Fruit fly (Drosophila melanogaster) whole organism, embryonic: ENCODE results near the gene CG5225.
A peak's percentile ranks its signal among the peaks of the same experiment; 100 is the strongest.

Experiments used
- CG10267 ChIP-seq: fragments of 200-800 bp; sonication (Bioruptor generic); optimal IDR thresholded peaks from 2 replicates; lab custom pipeline; 2018; ENCODE audit warnings: missing biosample characterization, mild to moderate bottlenecking, missing genetic modification characterization, moderate library complexity
- CG10565 ChIP-seq: fragments of 200-800 bp; sonication (Bioruptor generic); optimal IDR thresholded peaks from 3 replicates; lab custom pipeline; 2016; ENCODE audit warnings: missing biosample characterization, mild to moderate bottlenecking, missing genetic modification characterization
- CG11504 ChIP-seq: fragments of 200-800 bp; sonication (Bioruptor generic); optimal IDR thresholded peaks from 3 replicates; lab custom pipeline; 2019; ENCODE audit warnings: missing biosample characterization, mild to moderate bottlenecking, missing genetic modification characterization, moderate library complexity
- CG12236 ChIP-seq: fragments of 200-800 bp; sonication (Bioruptor generic); optimal IDR thresholded peaks from 2 replicates; lab custom pipeline; 2016; ENCODE audit warnings: missing biosample characterization, missing genetic modification characterization
- CG12942 ChIP-seq: fragments of 200-800 bp; sonication (Bioruptor generic); optimal IDR thresholded peaks from 3 replicates; lab custom pipeline; 2016; ENCODE audit warnings: missing biosample characterization, missing genetic modification characterization
- CG14014 ChIP-seq: fragments of 200-800 bp; sonication (Bioruptor generic); IDR thresholded peaks from 2 replicates; pipeline ENCODE4 v1.3.6; 2022; ENCODE audit warnings: missing biosample characterization, missing genetic modification characterization
- CG1792 ChIP-seq: fragments of 200-800 bp; sonication (Bioruptor generic); optimal IDR thresholded peaks from 2 replicates; lab custom pipeline; 2016; ENCODE audit warnings: missing biosample characterization, missing genetic modification characterization
- CG18476 ChIP-seq: fragments of 200-800 bp; sonication (Bioruptor generic); optimal IDR thresholded peaks from 2 replicates; lab custom pipeline; 2016; ENCODE audit warnings: missing biosample characterization, mild to moderate bottlenecking, missing genetic modification characterization
- CG2120 ChIP-seq: fragments of 200-800 bp; sonication (Bioruptor generic); optimal IDR thresholded peaks from 3 replicates; lab custom pipeline; 2016; ENCODE audit warnings: missing biosample characterization, missing genetic modification characterization
- CG2199 ChIP-seq: fragments of 200-800 bp; sonication (Bioruptor generic); IDR thresholded peaks from 3 replicates; pipeline ENCODE4 v1.3.6; 2022; ENCODE audit warnings: missing biosample characterization, missing genetic modification characterization
- CG2678 ChIP-seq: fragments of 200-800 bp; sonication (Bioruptor generic); optimal IDR thresholded peaks from 3 replicates; lab custom pipeline; 2019; ENCODE audit warnings: missing biosample characterization, mild to moderate bottlenecking, missing genetic modification characterization, moderate library complexity
- CG2875 ChIP-seq: fragments of 200-800 bp; sonication (Bioruptor generic); optimal IDR thresholded peaks from 2 replicates; lab custom pipeline; 2017; ENCODE audit warnings: missing biosample characterization, mild to moderate bottlenecking, missing genetic modification characterization, missing genetic modification reagents
- CG7372 ChIP-seq: fragments of 200-800 bp; sonication (Bioruptor generic); IDR thresholded peaks from 2 replicates; pipeline ENCODE4 v1.3.6; 2022; ENCODE audit warnings: missing biosample characterization, missing genetic modification characterization
- CG7928 ChIP-seq: fragments of 200-800 bp; sonication (Bioruptor generic); optimal IDR thresholded peaks from 2 replicates; lab custom pipeline; 2017; ENCODE audit warnings: missing biosample characterization, mild to moderate bottlenecking, missing genetic modification characterization
- CG8924 ChIP-seq: fragments of 200-800 bp; optimal IDR thresholded peaks from 3 replicates; lab custom pipeline; 2019; ENCODE audit warnings: missing biosample characterization, mild to moderate bottlenecking, missing genetic modification characterization, moderate library complexity
- Dref ChIP-seq: fragments of 200-800 bp; sonication (Bioruptor generic); IDR thresholded peaks from 2 replicates; pipeline ENCODE4 v1.3.6; 2022; ENCODE audit warnings: missing biosample characterization, missing genetic modification characterization
- Ets97D ChIP-seq: fragments of 200-800 bp; sonication (Bioruptor generic); optimal IDR thresholded peaks from 3 replicates; lab custom pipeline; 2016; ENCODE audit warnings: missing biosample characterization, missing genetic modification characterization
- Fer2 ChIP-seq: fragments of 200-800 bp; sonication (Bioruptor generic); optimal IDR thresholded peaks from 2 replicates; lab custom pipeline; 2018; ENCODE audit warnings: missing biosample characterization, mild to moderate bottlenecking, missing genetic modification characterization, moderate library complexity
- GATAe ChIP-seq: fragments of 200-800 bp; sonication (Bioruptor generic); conservative IDR thresholded peaks from 2 replicates; pipeline ENCODE4 v1.3.6; 2022; ENCODE audit warnings: missing biosample characterization, missing genetic modification characterization
- Jarid2 ChIP-seq: fragments of 200-800 bp; sonication (Bioruptor generic); optimal IDR thresholded peaks from 3 replicates; lab custom pipeline; 2017; ENCODE audit warnings: mild to moderate bottlenecking, missing biosample characterization, missing genetic modification reagents, missing genetic modification characterization
- Mad ChIP-seq: fragments of 200-800 bp; sonication (Bioruptor generic); optimal IDR thresholded peaks from 2 replicates; lab custom pipeline; 2016; ENCODE audit warnings: missing biosample characterization, missing genetic modification characterization
- Oaz ChIP-seq: fragments of 200-800 bp; sonication (Bioruptor generic); IDR thresholded peaks from 2 replicates; pipeline ENCODE4 v1.3.6; 2022; ENCODE audit warnings: missing biosample characterization, missing genetic modification characterization
- Oli ChIP-seq: fragments of 200-800 bp; sonication (Bioruptor generic); optimal IDR thresholded peaks from 2 replicates; lab custom pipeline; 2018; ENCODE audit warnings: missing biosample characterization, mild to moderate bottlenecking, missing genetic modification characterization, moderate library complexity
- Vsx1 ChIP-seq: fragments of 200-800 bp; sonication (Bioruptor generic); optimal IDR thresholded peaks from 2 replicates; lab custom pipeline; 2017; ENCODE audit warnings: missing biosample characterization, mild to moderate bottlenecking, missing genetic modification characterization, missing genetic modification reagents
- ap ChIP-seq: fragments of 200-800 bp; sonication (Bioruptor generic); IDR thresholded peaks from 2 replicates; pipeline ENCODE4 v1.3.6; 2022; ENCODE audit warnings: missing biosample characterization, missing genetic modification characterization
- bcd ChIP-seq: fragments of 200-800 bp; sonication (Bioruptor generic); optimal IDR thresholded peaks from 2 replicates; lab custom pipeline; 2017; ENCODE audit warnings: missing biosample characterization, mild to moderate bottlenecking, missing genetic modification characterization
- cas ChIP-seq: fragments of 200-800 bp; sonication (Bioruptor generic); IDR thresholded peaks from 2 replicates; pipeline ENCODE4 v1.3.6; 2022; ENCODE audit warnings: missing biosample characterization, missing genetic modification characterization
- chinmo ChIP-seq: fragments of 200-800 bp; sonication (Bioruptor generic); IDR thresholded peaks from 4 replicates; pipeline ENCODE4 v1.3.6; 2022; ENCODE audit warnings: missing biosample characterization, missing genetic modification characterization; ENCODE audit not compliant: partially characterized antibody
- corto ChIP-seq: fragments of 200-800 bp; sonication (Bioruptor generic); optimal IDR thresholded peaks from 2 replicates; lab custom pipeline; 2016; ENCODE audit warnings: missing biosample characterization, mild to moderate bottlenecking, missing genetic modification characterization, moderate library complexity
- dan ChIP-seq: fragments of 200-800 bp; sonication (Bioruptor generic); IDR thresholded peaks from 2 replicates; pipeline ENCODE4 v1.3.6; 2022; ENCODE audit warnings: missing biosample characterization, missing genetic modification characterization
- dimm ChIP-seq: fragments of 200-800 bp; sonication (Bioruptor generic); IDR thresholded peaks from 2 replicates; pipeline ENCODE4 v1.3.6; 2022; ENCODE audit warnings: missing biosample characterization, missing genetic modification characterization
- dmrt11E ChIP-seq: fragments of 200-800 bp; sonication (Bioruptor generic); optimal IDR thresholded peaks from 3 replicates; lab custom pipeline; 2018; ENCODE audit warnings: missing biosample characterization, mild to moderate bottlenecking, missing genetic modification characterization, moderate library complexity
- dmrt99B ChIP-seq: fragments of 200-800 bp; sonication (Bioruptor generic); optimal IDR thresholded peaks from 2 replicates; lab custom pipeline; 2018; ENCODE audit warnings: missing biosample characterization, mild to moderate bottlenecking, missing genetic modification characterization, moderate library complexity
- dysf ChIP-seq: fragments of 200-800 bp; sonication (Bioruptor generic); IDR thresholded peaks from 3 replicates; pipeline ENCODE4 v1.3.6; 2022; ENCODE audit warnings: missing biosample characterization, missing genetic modification characterization
- ewg ChIP-seq: fragments of 200-800 bp; sonication (Bioruptor generic); optimal IDR thresholded peaks from 3 replicates; lab custom pipeline; 2017; ENCODE audit warnings: mild to moderate bottlenecking, missing biosample characterization, missing genetic modification reagents, missing genetic modification characterization
- grn ChIP-seq: fragments of 200-800 bp; sonication (Bioruptor generic); optimal IDR thresholded peaks from 3 replicates; lab custom pipeline; 2017; ENCODE audit warnings: missing biosample characterization, missing genetic modification characterization
- gsb-n ChIP-seq: fragments of 200-800 bp; sonication (Bioruptor generic); optimal IDR thresholded peaks from 3 replicates; lab custom pipeline; 2018; ENCODE audit warnings: missing biosample characterization, mild to moderate bottlenecking, missing genetic modification characterization
- ind ChIP-seq: fragments of 200-800 bp; sonication (Bioruptor generic); optimal IDR thresholded peaks from 3 replicates; lab custom pipeline; 2016; ENCODE audit warnings: missing biosample characterization, missing genetic modification characterization
- insv ChIP-seq, 2 experiments: fragments of 200-800 bp; sonication (Bioruptor generic); optimal IDR thresholded peaks; 3 replicates each; lab custom pipeline; 2016 to 2018; ENCODE audit warnings: missing biosample characterization in 2 of 2, missing genetic modification characterization in 2 of 2
- nau ChIP-seq: fragments of 200-800 bp; sonication (Bioruptor generic); optimal IDR thresholded peaks from 3 replicates; lab custom pipeline; 2017; ENCODE audit warnings: missing biosample characterization, mild to moderate bottlenecking, missing genetic modification characterization, missing genetic modification reagents
- nerfin-1 ChIP-seq: fragments of 200-800 bp; sonication (Bioruptor generic); optimal IDR thresholded peaks from 3 replicates; lab custom pipeline; 2019; ENCODE audit warnings: missing biosample characterization, mild to moderate bottlenecking, missing genetic modification characterization, moderate library complexity
- nmo ChIP-seq: fragments of 200-800 bp; sonication (Bioruptor generic); optimal IDR thresholded peaks from 2 replicates; lab custom pipeline; 2018; ENCODE audit warnings: missing biosample characterization, mild to moderate bottlenecking, missing genetic modification characterization, moderate library complexity
- nom ChIP-seq: fragments of 200-800 bp; sonication (Bioruptor generic); optimal IDR thresholded peaks from 2 replicates; lab custom pipeline; 2017; ENCODE audit warnings: missing biosample characterization, missing genetic modification characterization, mild to moderate bottlenecking, moderate library complexity, missing genetic modification reagents
- odd ChIP-seq: fragments of 200-800 bp; sonication (Bioruptor generic); optimal IDR thresholded peaks from 2 replicates; lab custom pipeline; 2017; ENCODE audit warnings: missing biosample characterization, mild to moderate bottlenecking, missing genetic modification characterization
- sima ChIP-seq: fragments of 200-800 bp; sonication (Bioruptor generic); optimal IDR thresholded peaks from 2 replicates; lab custom pipeline; 2016; ENCODE audit warnings: missing biosample characterization, missing genetic modification characterization
- sisA ChIP-seq: fragments of 200-800 bp; sonication (Bioruptor generic); IDR thresholded peaks from 2 replicates; pipeline ENCODE4 v1.3.6; 2022; ENCODE audit warnings: missing biosample characterization, missing genetic modification characterization
- slbo ChIP-seq: fragments of 200-800 bp; sonication (Bioruptor generic); IDR thresholded peaks from 2 replicates; pipeline ENCODE4 v1.3.6; 2022; ENCODE audit warnings: missing biosample characterization, missing genetic modification characterization
- slp2 ChIP-seq: fragments of 200-800 bp; sonication (Bioruptor generic); optimal IDR thresholded peaks from 2 replicates; lab custom pipeline; 2016; ENCODE audit warnings: missing biosample characterization, missing genetic modification characterization
- tna ChIP-seq: fragments of 200-800 bp; sonication (Bioruptor generic); IDR thresholded peaks from 2 replicates; pipeline ENCODE4 v1.3.6; 2022; ENCODE audit warnings: missing biosample characterization, missing genetic modification characterization; ENCODE audit not compliant: partially characterized antibody
- trh ChIP-seq: fragments of 200-800 bp; sonication (Bioruptor generic); optimal IDR thresholded peaks from 2 replicates; lab custom pipeline; 2016; ENCODE audit warnings: missing biosample characterization, missing genetic modification characterization

CG5225 gene

dm6 chr3R:17056183-17056904 lies 27.9 kb downstream of the CG5225 start (continued):
- TF ChIP-seq bcd (GFP tag; lab: Kevin White, UChicago) (no peak), slbo (GFP tag; lab: Robert Waterston, UW) (peak; percentile 13; the same call in 1 of the 2 replicates), trh (GFP tag; lab: Kevin White, UChicago) (no peak), CG8924 (tag; lab: Kevin White, UChicago) (peak; percentile 71), Ets97D (GFP tag; lab: Kevin White, UChicago) (no peak), GATAe (GFP tag; lab: Robert Waterston, UW) (no peak), dimm (GFP tag; lab: Robert Waterston, UW) (no peak), ewg (no peak), nom (peak; percentile 76), Dref (GFP tag; lab: Robert Waterston, UW) (no peak), dysf (GFP tag; lab: Robert Waterston, UW) (no peak; the same call in 2 of the 3 replicates), CG2678 (tag; lab: Kevin White, UChicago) (peak; percentile 9), dan (GFP tag; lab: Robert Waterston, UW) (no peak), tna (GFP tag; lab: Robert Waterston, UW) (no peak), CG2120 (GFP tag; lab: Kevin White, UChicago) (peak; percentile 15), dmrt11E (tag; lab: Kevin White, UChicago) (no peak), chinmo (GFP tag; lab: Robert Waterston, UW) (peak; percentile 95), ap (GFP tag; lab: Robert Waterston, UW) (no peak), CG11504 (tag; lab: Kevin White, UChicago) (peak; percentile 80), Jarid2 (GFP tag; lab: Kevin White, UChicago) (peak; percentile 15), sima (no peak), CG7928 (GFP tag; lab: Kevin White, UChicago) (no peak), grn (no peak), corto (GFP tag; lab: Kevin White, UChicago) (no peak), nmo (GFP tag; lab: Kevin White, UChicago) (peak; percentile 51), nerfin-1 (tag; lab: Kevin White, UChicago) (no peak), gsb-n (no peak), CG12942 (GFP tag; lab: Kevin White, UChicago) (no peak), nau (GFP tag; lab: Kevin White, UChicago) (peak; percentile 32), Oaz (GFP tag; lab: Robert Waterston, UW) (no peak), slp2 (GFP tag; lab: Kevin White, UChicago) (no peak), CG14014 (GFP tag; lab: Robert Waterston, UW) (no peak; the same call in 1 of the 2 replicates), Mad (no peak), cas (GFP tag; lab: Robert Waterston, UW) (no peak), CG2875 (GFP tag; lab: Kevin White, UChicago) (no peak), CG12236 (GFP tag; lab: Kevin White, UChicago) (no peak), CG2199 (GFP tag; lab: Robert Waterston, UW) (peak; percentile 73; the same call in 1 of the 3 replicates), CG10267 (no peak), CG7372 (no peak), Vsx1 (GFP tag; lab: Kevin White, UChicago) (no peak), CG18476 (GFP tag; lab: Kevin White, UChicago) (no peak), dmrt99B (tag; lab: Kevin White, UChicago) (peak; percentile 15), odd (GFP tag; lab: Kevin White, UChicago) (peak; percentile 34), Fer2 (tag; lab: Kevin White, UChicago) (no peak), CG10565 (GFP tag; lab: Kevin White, UChicago) (no peak), insv (GFP tag; optimal IDR thresholded peaks at IDR 0.05; lab: Kevin White, UChicago) (no peak), Oli (tag; lab: Kevin White, UChicago) (no peak), ind (GFP tag; lab: Kevin White, UChicago) (no peak), CG1792 (GFP tag; lab: Kevin White, UChicago) (no peak), sisA (GFP tag; lab: Robert Waterston, UW) (no peak)
